Fruit fly (Drosophila melanogaster) whole organism, embryonic: Measurements from ENCODE around the gene CG42728.

Experiments
- Awh ChIP-seq: fragments of 200-800 bp; sonication (Bioruptor generic); IDR thresholded peaks from 2 replicates; pipeline ENCODE4, ENCODE4 v1.3.6; 2022; ENCODE audit warnings: missing biosample characterization, missing genetic modification characterization
- CG1024 ChIP-seq: fragments of 200-800 bp; sonication (Bioruptor generic); IDR thresholded peaks from 2 replicates; pipeline ENCODE4 v1.3.6; 2022; ENCODE audit warnings: missing biosample characterization, missing genetic modification characterization
- CG10654 ChIP-seq: fragments of 200-800 bp; sonication (Bioruptor generic); optimal IDR thresholded peaks from 2 replicates; lab custom pipeline; 2016; ENCODE audit warnings: missing biosample characterization, missing genetic modification characterization
- CG12219 ChIP-seq: fragments of 200-800 bp; sonication (Bioruptor generic); optimal IDR thresholded peaks from 3 replicates; lab custom pipeline; 2018; ENCODE audit warnings: missing biosample characterization, mild to moderate bottlenecking, missing genetic modification characterization
- CG13424 ChIP-seq: fragments of 200-800 bp; sonication (Bioruptor generic); optimal IDR thresholded peaks from 2 replicates; lab custom pipeline; 2019; ENCODE audit warnings: missing biosample characterization, mild to moderate bottlenecking, missing genetic modification characterization, moderate library complexity
- CG14050 ChIP-seq: fragments of 200-800 bp; sonication (Bioruptor generic); IDR thresholded peaks from 3 replicates; pipeline ENCODE4 v1.3.6; 2022; ENCODE audit warnings: missing biosample characterization, missing genetic modification characterization
- CG17328 ChIP-seq: fragments of 200-800 bp; sonication (Bioruptor generic); IDR thresholded peaks from 2 replicates; pipeline ENCODE4 v1.3.6; 2022; ENCODE audit warnings: missing biosample characterization, missing genetic modification characterization
- CG17802 ChIP-seq: fragments of 200-800 bp; sonication (Bioruptor generic); optimal IDR thresholded peaks from 2 replicates; lab custom pipeline; 2018; ENCODE audit warnings: missing biosample characterization, mild to moderate bottlenecking, missing genetic modification characterization, moderate library complexity
- CG18011 ChIP-seq: fragments of 200-800 bp; sonication (Bioruptor generic); optimal IDR thresholded peaks from 2 replicates; lab custom pipeline; 2017; ENCODE audit warnings: missing biosample characterization, missing genetic modification characterization, mild to moderate bottlenecking, moderate library complexity, missing genotype
- CG34376 ChIP-seq: fragments of 200-800 bp; sonication (Bioruptor generic); optimal IDR thresholded peaks from 2 replicates; lab custom pipeline; 2018; ENCODE audit warnings: missing biosample characterization, mild to moderate bottlenecking, missing genetic modification characterization
- CG7556 ChIP-seq: fragments of 200-800 bp; sonication (Bioruptor generic); optimal IDR thresholded peaks from 2 replicates; lab custom pipeline; 2017; ENCODE audit warnings: missing biosample characterization, mild to moderate bottlenecking, missing genetic modification characterization
- CG7745 ChIP-seq: fragments of 200-800 bp; sonication (Bioruptor generic); optimal IDR thresholded peaks from 2 replicates; lab custom pipeline; 2018; ENCODE audit warnings: missing biosample characterization, mild to moderate bottlenecking, missing genetic modification characterization, moderate library complexity
- CG9876 ChIP-seq: fragments of 200-800 bp; sonication (Bioruptor generic); optimal IDR thresholded peaks from 2 replicates; lab custom pipeline; 2016; ENCODE audit warnings: missing biosample characterization, missing genetic modification characterization
- CHES-1-like ChIP-seq: fragments of 200-800 bp; sonication (Bioruptor generic); optimal IDR thresholded peaks from 2 replicates; lab custom pipeline; 2016; ENCODE audit warnings: missing biosample characterization, missing genetic modification characterization
- Dip3 ChIP-seq: fragments of 200-800 bp; sonication (Bioruptor generic); optimal IDR thresholded peaks from 3 replicates; lab custom pipeline; 2016; ENCODE audit warnings: missing biosample characterization, missing genetic modification characterization
- Dll ChIP-seq: fragments of 200-800 bp; sonication (Bioruptor generic); IDR thresholded peaks from 4 replicates; pipeline ENCODE4 v1.3.6; 2022; ENCODE audit warnings: missing biosample characterization, missing genetic modification characterization; ENCODE audit not compliant: partially characterized antibody
- Hey ChIP-seq: fragments of 200-800 bp; sonication (Bioruptor generic); optimal IDR thresholded peaks from 3 replicates; lab custom pipeline; 2018; ENCODE audit warnings: missing biosample characterization, mild to moderate bottlenecking, missing genetic modification characterization
- Hr78 ChIP-seq, 2 experiments: fragments of 200-800 bp in 1 of 2; fragments of >200 bp in 1 of 2; sonication (Bioruptor generic) in 1 of 2; optimal IDR thresholded peaks; 2 replicates each; lab custom pipeline; 2017 to 2019; ENCODE audit warnings: missing biosample characterization in 2 of 2, missing genetic modification characterization in 2 of 2, mild to moderate bottlenecking in 1 of 2, moderate library complexity in 1 of 2
- Hsf ChIP-seq: fragments of 200-800 bp; sonication (Bioruptor generic); optimal IDR thresholded peaks from 3 replicates; lab custom pipeline; 2016; ENCODE audit warnings: missing biosample characterization, missing genetic modification characterization
- Nf-YA ChIP-seq: fragments of 200-800 bp; sonication (Bioruptor generic); IDR thresholded peaks from 2 replicates; pipeline ENCODE4 v1.3.6; 2022; ENCODE audit warnings: missing biosample characterization, missing genetic modification characterization
- Ptx1 ChIP-seq: fragments of 200-800 bp; sonication (Bioruptor generic); IDR thresholded peaks from 2 replicates; pipeline ENCODE4 v1.3.6; 2022; ENCODE audit warnings: missing biosample characterization, missing genetic modification characterization
- Sox100B ChIP-seq: fragments of 200-800 bp; sonication (Bioruptor generic); optimal IDR thresholded peaks from 3 replicates; lab custom pipeline; 2018; ENCODE audit warnings: missing biosample characterization, mild to moderate bottlenecking, missing genetic modification characterization
- Vsx1 ChIP-seq: fragments of 200-800 bp; sonication (Bioruptor generic); optimal IDR thresholded peaks from 2 replicates; lab custom pipeline; 2017; ENCODE audit warnings: missing biosample characterization, mild to moderate bottlenecking, missing genetic modification characterization, missing genetic modification reagents
- ase ChIP-seq: fragments of 200-800 bp; sonication (Bioruptor generic); IDR thresholded peaks from 3 replicates; pipeline ENCODE4 v1.3.6; 2022; ENCODE audit warnings: missing biosample characterization, missing genetic modification characterization
- btn ChIP-seq: fragments of 200-800 bp; sonication (Bioruptor generic); optimal IDR thresholded peaks from 2 replicates; lab custom pipeline; 2016; ENCODE audit warnings: missing biosample characterization, missing genetic modification characterization
- chinmo ChIP-seq: fragments of 200-800 bp; sonication (Bioruptor generic); IDR thresholded peaks from 4 replicates; pipeline ENCODE4 v1.3.6; 2022; ENCODE audit warnings: missing biosample characterization, missing genetic modification characterization; ENCODE audit not compliant: partially characterized antibody
- corto ChIP-seq: fragments of 200-800 bp; sonication (Bioruptor generic); optimal IDR thresholded peaks from 2 replicates; lab custom pipeline; 2016; ENCODE audit warnings: missing biosample characterization, mild to moderate bottlenecking, missing genetic modification characterization, moderate library complexity
- croc ChIP-seq: fragments of 200-800 bp; sonication (Bioruptor generic); conservative IDR thresholded peaks from 3 replicates; pipeline ENCODE4 v1.3.6; 2022; ENCODE audit warnings: missing biosample characterization, missing genetic modification characterization
- crol ChIP-seq: fragments of 200-800 bp; sonication (Bioruptor generic); IDR thresholded peaks from 2 replicates; pipeline ENCODE4 v1.3.6; 2022; ENCODE audit warnings: missing biosample characterization, missing genetic modification characterization
- dimm ChIP-seq: fragments of 200-800 bp; sonication (Bioruptor generic); IDR thresholded peaks from 2 replicates; pipeline ENCODE4 v1.3.6; 2022; ENCODE audit warnings: missing biosample characterization, missing genetic modification characterization
- ftz-f1 ChIP-seq: fragments of 200-800 bp; sonication (Bioruptor generic); optimal IDR thresholded peaks from 2 replicates; lab custom pipeline; 2016; ENCODE audit warnings: missing biosample characterization, missing genetic modification characterization
- gcm ChIP-seq: fragments of 200-800 bp; sonication (Bioruptor generic); optimal IDR thresholded peaks from 2 replicates; lab custom pipeline; 2019; ENCODE audit warnings: missing biosample characterization, mild to moderate bottlenecking, missing genetic modification characterization, moderate library complexity
- gcm2 ChIP-seq: fragments of 200-800 bp; sonication (Bioruptor generic); optimal IDR thresholded peaks from 2 replicates; lab custom pipeline; 2016; ENCODE audit warnings: missing biosample characterization, missing genetic modification characterization
- gfzf ChIP-seq: fragments of 200-800 bp; sonication (Bioruptor generic); optimal IDR thresholded peaks from 2 replicates; lab custom pipeline; 2016; ENCODE audit warnings: missing biosample characterization, mild to moderate bottlenecking, missing genetic modification characterization, moderate library complexity
- gro ChIP-seq: fragments of 200-800 bp; sonication (Bioruptor generic); optimal IDR thresholded peaks from 2 replicates; lab custom pipeline; 2016; ENCODE audit warnings: missing biosample characterization, missing genetic modification characterization
- ind ChIP-seq: fragments of 200-800 bp; sonication (Bioruptor generic); optimal IDR thresholded peaks from 3 replicates; lab custom pipeline; 2016; ENCODE audit warnings: missing biosample characterization, missing genetic modification characterization
- jumu ChIP-seq: fragments of 200-800 bp; sonication (Bioruptor generic); optimal IDR thresholded peaks from 3 replicates; lab custom pipeline; 2016; ENCODE audit warnings: missing biosample characterization, missing genetic modification characterization
- ken ChIP-seq: fragments of 200-800 bp; sonication (Bioruptor generic); IDR thresholded peaks from 3 replicates; pipeline ENCODE4 v1.3.6; 2022; ENCODE audit warnings: missing biosample characterization, missing genetic modification characterization
- luna ChIP-seq: fragments of 200-800 bp; sonication (Bioruptor generic); optimal IDR thresholded peaks from 2 replicates; lab custom pipeline; 2016; ENCODE audit warnings: missing biosample characterization, missing genetic modification characterization
- oc ChIP-seq: fragments of 200-800 bp; sonication (Bioruptor generic); optimal IDR thresholded peaks from 2 replicates; lab custom pipeline; 2018; ENCODE audit warnings: missing biosample characterization, mild to moderate bottlenecking, missing genetic modification characterization, moderate library complexity
- pnt ChIP-seq: fragments of 200-800 bp; sonication (Bioruptor generic); optimal IDR thresholded peaks from 3 replicates; lab custom pipeline; 2016; ENCODE audit warnings: missing biosample characterization, missing genetic modification characterization
- sens ChIP-seq: fragments of 200-800 bp; sonication (Bioruptor generic); peaks from one replicate; lab custom pipeline; 2016; ENCODE audit warnings: missing biosample characterization, missing genetic modification characterization
- sima ChIP-seq: fragments of 200-800 bp; sonication (Bioruptor generic); optimal IDR thresholded peaks from 2 replicates; lab custom pipeline; 2016; ENCODE audit warnings: missing biosample characterization, missing genetic modification characterization
- slou ChIP-seq: fragments of 200-800 bp; sonication (Bioruptor generic); optimal IDR thresholded peaks from 3 replicates; lab custom pipeline; 2016; ENCODE audit warnings: missing biosample characterization, missing genetic modification characterization
- tgo ChIP-seq: fragments of 200-800 bp; sonication (Bioruptor generic); IDR thresholded peaks from 3 replicates; pipeline ENCODE4 v1.3.6; 2022; ENCODE audit warnings: missing biosample characterization, missing genetic modification characterization
- tin ChIP-seq: fragments of 200-800 bp; sonication (Bioruptor generic); optimal IDR thresholded peaks from 3 replicates; lab custom pipeline; 2016; ENCODE audit warnings: missing biosample characterization, missing genetic modification characterization
- toy ChIP-seq: fragments of 200-800 bp; sonication (Bioruptor generic); IDR thresholded peaks from 2 replicates; pipeline ENCODE4 v1.3.6; 2022; ENCODE audit warnings: missing biosample characterization, missing genetic modification characterization
- tx ChIP-seq: fragments of 200-800 bp; sonication (Bioruptor generic); optimal IDR thresholded peaks from 2 replicates; lab custom pipeline; 2016; ENCODE audit warnings: missing biosample characterization, missing genetic modification characterization
- vfl ChIP-seq: fragments of 200-800 bp; sonication (Bioruptor generic); optimal IDR thresholded peaks from 2 replicates; lab custom pipeline; 2016; ENCODE audit warnings: missing biosample characterization, missing genetic modification characterization
- wek ChIP-seq: fragments of 200-800 bp; sonication (Bioruptor generic); optimal IDR thresholded peaks from 3 replicates; lab custom pipeline; 2018; ENCODE audit warnings: missing biosample characterization, mild to moderate bottlenecking, missing genetic modification characterization, moderate library complexity

The CG42728 gene

dm6 chr3L:15537916-15538581 is 10.1 kb upstream of the CG42728 start (continued):
- TF ChIP-seq CG13424 (peak; percentile 71), Dll (GFP tag; lab: Robert Waterston, UW) (no peak), Dip3 (peak; percentile 35), toy (GFP tag; lab: Robert Waterston, UW) (0 out of 2 replicates have a peak, but pooled peaks have one; percentile 16), luna (GFP tag; lab: Kevin White, UChicago) (no peak), vfl (GFP tag; lab: Kevin White, UChicago) (no peak), CG34376 (no peak), crol (GFP tag; lab: Robert Waterston, UW) (no peak), sima (GFP tag; lab: Kevin White, UChicago) (no peak), sens (peak; percentile 96), CG1024 (0 out of 2 replicates have a peak, but pooled peaks have one; percentile 17), corto (GFP tag; lab: Kevin White, UChicago) (no peak), croc (GFP tag; lab: Robert Waterston, UW) (peak; percentile 21; the same call in 1 of the 3 replicates), CG7745 (tag; lab: Kevin White, UChicago) (no peak), CG18011 (GFP tag; lab: Kevin White, UChicago) (peak; percentile 25), chinmo (GFP tag; lab: Robert Waterston, UW) (0 out of 4 replicates have a peak, but pooled peaks have one; percentile 42), CG10654 (GFP tag; lab: Kevin White, UChicago) (peak; percentile 33), ftz-f1 (no peak), ken (GFP tag; lab: Robert Waterston, UW) (no peak), dimm (GFP tag; lab: Robert Waterston, UW) (no peak), ase (GFP tag; lab: Robert Waterston, UW) (peak; percentile 41; the same call in 1 of the 3 replicates), Nf-YA (GFP tag; lab: Robert Waterston, UW) (no peak), gfzf (GFP tag; lab: Kevin White, UChicago) (no peak), Ptx1 (GFP tag; lab: Robert Waterston, UW) (peak; percentile 73), wek (GFP tag; lab: Kevin White, UChicago) (no peak), Awh (GFP tag; lab: Robert Waterston, UW) (0 out of 2 replicates have a peak, but pooled peaks have one; percentile 16), CG7556 (GFP tag; lab: Kevin White, UChicago) (peak; percentile 82), Hey (tag; lab: Kevin White, UChicago) (no peak), oc (tag; lab: Kevin White, UChicago) (peak; percentile 58), Hr78 (GFP tag; optimal IDR thresholded peaks at IDR 0.05; lab: Kevin White, UChicago) (peak in 1 of 2 experiments; percentile 35), CG12219 (GFP tag; lab: Kevin White, UChicago) (peak; percentile 0), tin (GFP tag; lab: Kevin White, UChicago) (peak; percentile 48), jumu (GFP tag; lab: Kevin White, UChicago) (peak; percentile 1), slou (GFP tag; lab: Kevin White, UChicago) (no peak), pnt (GFP tag; lab: Kevin White, UChicago) (peak; percentile 2), CG9876 (GFP tag; lab: Kevin White, UChicago) (no peak), tx (GFP tag; lab: Kevin White, UChicago) (peak; percentile 22), CG14050 (GFP tag; lab: Robert Waterston, UW) (no peak), CHES-1-like (GFP tag; lab: Kevin White, UChicago) (peak; percentile 7), CG17328 (GFP tag; lab: Robert Waterston, UW) (peak; percentile 39; the same call in 1 of the 2 replicates), gro (GFP tag; lab: Kevin White, UChicago) (peak; percentile 20), ind (GFP tag; lab: Kevin White, UChicago) (peak; percentile 64), Vsx1 (GFP tag; lab: Kevin White, UChicago) (peak; percentile 53), CG17802 (tag; lab: Kevin White, UChicago) (no peak), tgo (GFP tag; lab: Robert Waterston, UW) (peak; percentile 61), btn (GFP tag; lab: Kevin White, UChicago) (peak; percentile 1), gcm2 (no peak), Sox100B (GFP tag; lab: Kevin White, UChicago) (peak; percentile 75), gcm (peak; percentile 51), Hsf (GFP tag; lab: Kevin White, UChicago) (peak; percentile 67)
